Fruit fly (Drosophila melanogaster): ENCODE measurements around the gene CG10462.

The CG10462 gene

DNA sequence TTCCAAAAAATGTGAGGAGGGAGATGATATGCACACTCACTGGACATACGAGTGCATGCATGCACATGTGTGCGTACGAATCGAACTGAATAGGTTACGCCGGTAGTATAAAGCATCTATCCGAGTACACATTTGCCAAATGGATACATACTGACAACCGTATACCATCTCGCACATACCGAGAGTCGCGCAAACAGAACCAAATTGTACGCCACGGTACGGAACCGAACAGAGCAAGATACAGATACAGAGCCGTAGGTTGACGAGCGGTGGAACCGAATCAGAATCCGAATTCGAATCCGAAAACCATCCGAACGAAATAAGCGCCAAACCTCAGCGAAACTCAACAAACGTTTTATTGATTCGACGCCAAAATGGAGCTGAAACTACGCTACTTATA is 19.2 kb upstream of the CG10462 start:
- TF ChIP-seq CG14965 (GFP tag; optimal IDR thresholded peaks at IDR 0.05; ENCODE audit: borderline replicate concordance) (no peak), CG32767 (GFP tag; IDR thresholded peaks at IDR 0.05) (peak; percentile 67; the same call in 1 of the 2 replicates), CG13894 (tag; optimal IDR thresholded peaks at IDR 0.05) (peak; percentile 99), Deaf1 (tag; optimal IDR thresholded peaks at IDR 0.05) (peak; percentile 96), slou (GFP tag; optimal IDR thresholded peaks at IDR 0.05) (no peak), chinmo (GFP tag; IDR thresholded peaks at IDR 0.05; ENCODE audit: partially characterized antibody) (peak; percentile 84; the same call in 2 of the 4 replicates), lov (optimal IDR thresholded peaks at IDR 0.05) (no peak), lov (GFP tag; IDR thresholded peaks at IDR 0.05) (0 out of 3 replicates have a peak, but pooled peaks have one; percentile 48), pzg (GFP tag; optimal IDR thresholded peaks at IDR 0.05) (no peak), CG32532 (GFP tag; IDR thresholded peaks at IDR 0.05) (peak; percentile 44; the same call in 1 of the 2 replicates), MBD-R2 (GFP tag; IDR thresholded peaks at IDR 0.05) (0 out of 2 replicates have a peak, but pooled peaks have one; percentile 7), CG2678 (tag; optimal IDR thresholded peaks at IDR 0.05) (no peak), sim (GFP tag; IDR thresholded peaks at IDR 0.05) (no peak), slbo (GFP tag; IDR thresholded peaks at IDR 0.05) (0 out of 2 replicates have a peak, but pooled peaks have one; percentile 6), CG15514 (GFP tag; optimal IDR thresholded peaks at IDR 0.05) (peak; percentile 89), NC2α (GFP tag; optimal IDR thresholded peaks at IDR 0.05) (no peak), so (GFP tag; IDR thresholded peaks at IDR 0.05) (0 out of 3 replicates have a peak, but pooled peaks have one; percentile 24), odd (GFP tag; optimal IDR thresholded peaks at IDR 0.05) (no peak), mirr (GFP tag; optimal IDR thresholded peaks at IDR 0.05) (peak; percentile 17), Dbx (GFP tag; IDR thresholded peaks at IDR 0.05) (0 out of 3 replicates have a peak, but pooled peaks have one; percentile 38), Atf6 (GFP tag; IDR thresholded peaks at IDR 0.05) (peak; percentile 29; the same call in 1 of the 2 replicates)

- TF ChIP-seq CG1233 (GFP tag; optimal IDR thresholded peaks at IDR 0.05) = no peak
- TF ChIP-seq Ets65A (GFP tag) = peak; percentile 91
These were observed 14.8 kb upstream of the CG10462 start for dm6 chr2L:19750571-19750970.

- TF ChIP-seq CG8281 (tag; optimal IDR thresholded peaks at IDR 0.05) = no peak
- TF ChIP-seq CkIIα-i1 (GFP tag; IDR thresholded peaks at IDR 0.05) = no peak
- TF ChIP-seq chm (GFP tag; IDR thresholded peaks at IDR 0.05) = no peak
- TF ChIP-seq CG17328 (GFP tag; IDR thresholded peaks at IDR 0.05) = 0 out of 2 replicates have a peak, but pooled peaks have one; percentile 60
- TF ChIP-seq CG10654 (GFP tag; optimal IDR thresholded peaks at IDR 0.05) = no peak
- no peak for TF ChIP-seq bab2 (GFP tag; optimal IDR thresholded peaks at IDR 0.05)
- TF ChIP-seq sisA (GFP tag; IDR thresholded peaks at IDR 0.05) = no peak
- no peak for TF ChIP-seq sug (tag; optimal IDR thresholded peaks at IDR 0.05)
- TF ChIP-seq CG18599 (GFP tag; optimal IDR thresholded peaks at IDR 0.05) = no peak
- no peak for TF ChIP-seq CG11723 (GFP tag; optimal IDR thresholded peaks at IDR 0.05)
- TF ChIP-seq CG9817 (tag; optimal IDR thresholded peaks at IDR 0.05) = no peak
- TF ChIP-seq pnt (GFP tag; optimal IDR thresholded peaks at IDR 0.05) = no peak
- no peak for TF ChIP-seq Fer3 (tag; optimal IDR thresholded peaks at IDR 0.05)
- TF ChIP-seq Blimp-1 (GFP tag; optimal IDR thresholded peaks at IDR 0.05) = no peak
- TF ChIP-seq ara (GFP tag; IDR thresholded peaks at IDR 0.05) = no peak
- no peak for TF ChIP-seq hbn (GFP tag; IDR thresholded peaks at IDR 0.05; ENCODE audit: partially characterized antibody)
- no peak for TF ChIP-seq CG1529 (GFP tag; optimal IDR thresholded peaks at IDR 0.05)
- TF ChIP-seq Kr (GFP tag; optimal IDR thresholded peaks at IDR 0.05) = no peak
- TF ChIP-seq kah (GFP tag; optimal IDR thresholded peaks at IDR 0.05) = no peak
- no peak for TF ChIP-seq CG8944 (GFP tag; optimal IDR thresholded peaks at IDR 0.05)
- TF ChIP-seq ap (GFP tag; IDR thresholded peaks at IDR 0.05) = no peak
- no peak for TF ChIP-seq Hsf (GFP tag; optimal IDR thresholded peaks at IDR 0.05)
- peak; percentile 29 for TF ChIP-seq jing (GFP tag; optimal IDR thresholded peaks at IDR 0.05)
- no peak for TF ChIP-seq fd64A (GFP tag; optimal IDR thresholded peaks at IDR 0.05)
- TF ChIP-seq Ets97D (GFP tag; optimal IDR thresholded peaks at IDR 0.05) = no peak
- TF ChIP-seq lola (GFP tag; optimal IDR thresholded peaks at IDR 0.05) = peak in 1 of 3 experiments; percentile 19
These were observed 13.3 kb downstream of the CG10462 start for dm6 chr2L:19722517-19722916.
